Worm (Caenorhabditis elegans): ENCODE results near the gene C18E9.2.

Gene C18E9.2

ce11 chrII:8920315-8920714 lies 44.5 kb upstream of the C18E9.2 start:
- TF ChIP-seq mxl-2 (GFP tag; conservative IDR thresholded peaks at IDR 0.05) (no peak), jun-1 (tag; optimal IDR thresholded peaks at IDR 0.05) (no peak), pqm-1 (tag; optimal IDR thresholded peaks at IDR 0.05) (no peak), mxl-3 (GFP tag; optimal IDR thresholded peaks at IDR 0.05) (no peak), ctbp-1 (GFP tag; IDR thresholded peaks at IDR 0.05) (no peak), nhr-76 (tag; optimal IDR thresholded peaks at IDR 0.05) (no peak), lin-39 (tag; optimal IDR thresholded peaks at IDR 0.05) (no peak), Y75B8A.6 (GFP tag; IDR thresholded peaks at IDR 0.05) (no peak), ama-1 (optimal IDR thresholded peaks at IDR 0.05) (no peak), lin-13 (GFP tag; optimal IDR thresholded peaks at IDR 0.05) (no peak)

DNA sequence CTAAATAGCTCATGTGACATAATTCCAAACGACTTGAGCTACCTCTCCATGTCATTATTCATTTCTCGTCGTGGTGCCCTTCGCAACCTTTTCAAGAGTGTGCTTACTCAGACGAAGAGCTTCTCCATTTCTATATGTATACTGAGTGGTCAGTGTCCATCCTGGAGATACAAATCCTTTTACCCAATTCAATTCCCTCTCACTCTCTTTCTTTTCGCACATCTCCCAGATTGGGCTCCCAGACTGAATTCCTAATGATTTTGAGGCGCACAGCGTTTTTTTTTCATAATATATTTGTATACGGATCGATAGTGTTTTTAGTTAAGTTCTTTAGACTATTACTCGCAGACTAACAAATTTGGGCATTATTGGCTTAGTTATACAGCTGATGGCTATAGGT lies 43.9 kb upstream of the C18E9.2 start:
- TF ChIP-seq ces-1 (GFP tag; optimal IDR thresholded peaks at IDR 0.05) (peak; percentile 3), nhr-42 (GFP tag; IDR thresholded peaks at IDR 0.05) (no peak)

DNA sequence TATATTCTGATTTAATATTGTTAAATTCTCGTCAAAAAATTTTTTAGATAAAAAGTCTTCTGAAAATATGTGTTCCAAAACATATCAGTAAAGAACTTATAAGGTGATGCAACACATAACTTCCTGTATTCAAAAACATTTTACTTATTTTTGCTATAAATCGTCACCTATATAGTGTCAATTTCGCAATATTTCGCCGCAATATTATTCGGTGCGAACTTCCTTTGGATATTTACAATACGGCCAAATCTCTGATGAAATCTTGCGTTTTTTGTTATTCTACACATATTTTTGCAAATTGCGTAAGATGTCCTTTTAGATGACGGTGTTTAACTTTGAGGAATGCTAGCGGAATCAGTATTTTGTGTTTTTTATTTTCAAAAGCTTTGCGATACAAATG lies 43.4 kb upstream of the C18E9.2 start:
- TF ChIP-seq aha-1 (tag) (peak; percentile 89), mdt-29 (GFP tag; IDR thresholded peaks at IDR 0.05) (no peak)

- TF ChIP-seq egl-43 (GFP tag; IDR thresholded peaks at IDR 0.05) (no peak), nhr-28 (tag; optimal IDR thresholded peaks at IDR 0.05) (peak; percentile 45), nhr-237 (tag; optimal IDR thresholded peaks at IDR 0.05) (no peak), dmd-6 (GFP tag; IDR thresholded peaks at IDR 0.05) (peak; percentile 47; the same call in 1 of the 2 replicates), nhr-41 (GFP tag; IDR thresholded peaks at IDR 0.05) (0 out of 2 replicates have a peak, but pooled peaks have one; percentile 15), ctbp-1 (GFP tag; IDR thresholded peaks at IDR 0.05) (no peak), lsy-2 (tag; optimal IDR thresholded peaks at IDR 0.05) (peak in 1 of 2 experiments; percentile 37), fos-1 (tag; optimal IDR thresholded peaks at IDR 0.05) (no peak), hlh-30 (tag; optimal IDR thresholded peaks at IDR 0.05; ENCODE audit: insufficient read depth) (peak; percentile 9), pqm-1 (tag; optimal IDR thresholded peaks at IDR 0.05) (peak; percentile 90), R02D3.7 (tag; optimal IDR thresholded peaks at IDR 0.05) (no peak), unc-62 (GFP tag; optimal IDR thresholded peaks at IDR 0.05 in 1 of 2) (no peak), unc-62 (tag; optimal IDR thresholded peaks at IDR 0.05) (no peak), hlh-11 (tag; optimal IDR thresholded peaks at IDR 0.05) (peak; percentile 48), hmg-1.1 (GFP tag; IDR thresholded peaks at IDR 0.05) (peak; percentile 54; the same call in 1 of the 2 replicates)
These were observed 42.7 kb upstream of the C18E9.2 start, which contains the start of gene B0457.6 for ce11 chrII:8922140-8922539. Gene B0457.6, plus strand, starts transcription at chrII:8922423.

DNA sequence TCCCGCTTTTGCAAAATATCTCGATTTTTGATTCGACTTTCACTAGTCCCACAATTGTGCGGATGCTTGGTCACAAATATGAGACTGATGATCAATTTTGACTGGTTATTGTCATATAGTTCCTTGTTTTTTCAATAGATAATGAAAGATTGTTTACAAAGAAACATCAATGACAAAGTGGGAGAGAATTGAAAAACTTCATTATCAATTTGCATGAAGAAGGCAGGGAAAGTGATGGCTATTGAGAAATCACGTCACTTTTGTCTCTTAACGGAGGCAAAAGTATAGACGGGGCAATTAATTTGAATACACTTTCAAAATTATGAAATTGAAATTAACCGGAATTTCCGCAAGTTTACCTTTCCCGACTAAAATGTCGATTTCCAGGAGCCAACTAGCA lies 41.6 kb upstream of the C18E9.2 start:
- TF ChIP-seq daf-16 (GFP tag; optimal IDR thresholded peaks at IDR 0.05) (no peak), daf-16 (tag; optimal IDR thresholded peaks at IDR 0.05) (peak; percentile 76), pqm-1 (tag; optimal IDR thresholded peaks at IDR 0.05) (peak; percentile 64), nhr-28 (tag; optimal IDR thresholded peaks at IDR 0.05) (peak; percentile 32), tra-1 (GFP tag; IDR thresholded peaks at IDR 0.05) (no peak), php-3 (GFP tag; IDR thresholded peaks at IDR 0.05) (no peak), dmd-6 (GFP tag; IDR thresholded peaks at IDR 0.05) (peak; percentile 46; the same call in 1 of the 2 replicates), hlh-11 (tag; optimal IDR thresholded peaks at IDR 0.05) (peak; percentile 16), Y5F2A.4 (GFP tag; optimal IDR thresholded peaks at IDR 0.05) (no peak), hmg-1.1 (GFP tag; IDR thresholded peaks at IDR 0.05) (no peak), lin-13 (GFP tag; optimal IDR thresholded peaks at IDR 0.05) (no peak), lir-3 (tag; optimal IDR thresholded peaks at IDR 0.05) (no peak), lsy-2 (tag; optimal IDR thresholded peaks at IDR 0.05) (no peak), sdz-12 (GFP tag; optimal IDR thresholded peaks at IDR 0.05) (no peak), Y75B8A.6 (GFP tag; IDR thresholded peaks at IDR 0.05) (no peak), T26A8.4 (GFP tag; IDR thresholded peaks at IDR 0.05) (no peak)
